Fruit fly (Drosophila melanogaster) whole organism, prepupa: ENCODE measurements around the gene CG33191.

Experiments used
- CG10669 ChIP-seq: fragments of 200-800 bp; sonication (Bioruptor generic); optimal IDR thresholded peaks from 3 replicates; lab custom pipeline; 2018; ENCODE audit warnings: missing biosample characterization, mild to moderate bottlenecking, missing genetic modification characterization, moderate library complexity
- CG11294 ChIP-seq: fragments of 200-800 bp; sonication (Bioruptor generic); IDR thresholded peaks from 2 replicates; pipeline ENCODE4 v1.3.6; 2022; ENCODE audit warnings: missing biosample characterization, missing genetic modification characterization
- CG11902 ChIP-seq: fragments of 200-800 bp; sonication (Bioruptor generic); optimal IDR thresholded peaks from 3 replicates; lab custom pipeline; 2016; ENCODE audit warnings: missing biosample characterization, missing genetic modification characterization
- CG15336 ChIP-seq: fragments of 200-800 bp; sonication (Bioruptor generic); IDR thresholded peaks from 2 replicates; pipeline ENCODE4 v1.3.6; 2022; ENCODE audit warnings: missing biosample characterization, missing genetic modification characterization
- CG1621 ChIP-seq: fragments of 200-800 bp; sonication (Bioruptor generic); optimal IDR thresholded peaks from 3 replicates; lab custom pipeline; 2018; ENCODE audit warnings: missing biosample characterization, mild to moderate bottlenecking, missing genetic modification characterization
- CG3032 ChIP-seq: fragments of 200-800 bp; optimal IDR thresholded peaks from 2 replicates; lab custom pipeline; 2019; ENCODE audit warnings: missing biosample characterization, mild to moderate bottlenecking, missing genetic modification characterization, moderate library complexity
- CG31627 ChIP-seq: fragments of 200-800 bp; sonication (Bioruptor generic); optimal IDR thresholded peaks from 3 replicates; lab custom pipeline; 2016; ENCODE audit warnings: missing biosample characterization, missing genetic modification characterization
- CG32006 ChIP-seq: fragments of 200-800 bp; sonication (Bioruptor generic); optimal IDR thresholded peaks from 3 replicates; lab custom pipeline; 2017; ENCODE audit warnings: missing biosample characterization, mild to moderate bottlenecking, missing genetic modification characterization
- CG34406 ChIP-seq: fragments of 200-800 bp; sonication (Bioruptor generic); optimal IDR thresholded peaks from 3 replicates; lab custom pipeline; 2016; ENCODE audit warnings: missing biosample characterization, missing genetic modification characterization
- CG3919 ChIP-seq: fragments of 200-800 bp; sonication (Bioruptor generic); optimal IDR thresholded peaks from 3 replicates; lab custom pipeline; 2016; ENCODE audit warnings: missing biosample characterization, missing genetic modification characterization
- CG6163 ChIP-seq: fragments of 200-800 bp; sonication (Bioruptor generic); IDR thresholded peaks from 3 replicates; pipeline ENCODE4 v1.3.6; 2022; ENCODE audit warnings: missing biosample characterization, missing genetic modification characterization
- CG6792 ChIP-seq: fragments of 200-800 bp; sonication (Bioruptor generic); optimal IDR thresholded peaks from 3 replicates; lab custom pipeline; 2016; ENCODE audit warnings: missing biosample characterization, missing genetic modification characterization
- CG6808 ChIP-seq: fragments of 200-800 bp; sonication (Bioruptor generic); optimal IDR thresholded peaks from 3 replicates; lab custom pipeline; 2017; ENCODE audit warnings: missing biosample characterization, missing genetic modification characterization, mild to moderate bottlenecking, moderate library complexity, missing genetic modification reagents
- CG6854 ChIP-seq: fragments of 200-800 bp; sonication (Bioruptor generic); optimal IDR thresholded peaks from 2 replicates; lab custom pipeline; 2017; ENCODE audit warnings: missing biosample characterization, mild to moderate bottlenecking, missing genetic modification characterization
- CG7368 ChIP-seq: fragments of 200-800 bp; sonication (Bioruptor generic); optimal IDR thresholded peaks from 3 replicates; lab custom pipeline; 2016; ENCODE audit warnings: missing biosample characterization, missing genetic modification characterization
- CG8119 ChIP-seq: fragments of 200-800 bp; sonication (Bioruptor generic); IDR thresholded peaks from 3 replicates; pipeline ENCODE4 v1.3.6; 2022; ENCODE audit warnings: missing biosample characterization, missing genetic modification characterization
- CG8632 ChIP-seq: fragments of 200-800 bp; sonication (Bioruptor generic); optimal IDR thresholded peaks from 3 replicates; lab custom pipeline; 2016; ENCODE audit warnings: missing biosample characterization, missing genetic modification characterization
- CG9139 ChIP-seq: fragments of 200-800 bp; sonication (Bioruptor generic); optimal IDR thresholded peaks from 3 replicates; lab custom pipeline; 2017; ENCODE audit warnings: missing biosample characterization, mild to moderate bottlenecking, missing genetic modification characterization
- Eip75B ChIP-seq: fragments of 200-800 bp; sonication (Bioruptor generic); optimal IDR thresholded peaks from 3 replicates; lab custom pipeline; 2016; ENCODE audit warnings: missing biosample characterization, missing genetic modification characterization
- Eip93F ChIP-seq: fragments of 200-800 bp; sonication (Bioruptor generic); optimal IDR thresholded peaks from 2 replicates; lab custom pipeline; 2016; ENCODE audit warnings: missing biosample characterization, mild to moderate bottlenecking, missing genetic modification characterization
- Ets21C ChIP-seq: fragments of 200-800 bp; sonication (Bioruptor generic); optimal IDR thresholded peaks from 3 replicates; lab custom pipeline; 2016; ENCODE audit warnings: missing biosample characterization, missing genetic modification characterization
- Ets96B ChIP-seq: fragments of 200-800 bp; optimal IDR thresholded peaks from 2 replicates; lab custom pipeline; 2019; ENCODE audit warnings: missing biosample characterization, mild to moderate bottlenecking, missing genetic modification characterization, moderate library complexity
- Hr38 ChIP-seq: sonication (Bioruptor generic); optimal IDR thresholded peaks from 2 replicates; lab custom pipeline; 2016; ENCODE audit warnings: missing biosample characterization, missing genetic modification characterization
- Hr4 ChIP-seq: fragments of 200-800 bp; sonication (Bioruptor generic); optimal IDR thresholded peaks from 3 replicates; lab custom pipeline; 2016; ENCODE audit warnings: missing biosample characterization, missing genetic modification characterization
- Lpt ChIP-seq: fragments of 200-800 bp; sonication (Bioruptor generic); optimal IDR thresholded peaks from 3 replicates; lab custom pipeline; 2016; ENCODE audit warnings: missing biosample characterization, missing genetic modification characterization
- Met ChIP-seq: fragments of 200-800 bp; sonication (Bioruptor generic); optimal IDR thresholded peaks from 3 replicates; lab custom pipeline; 2016; ENCODE audit warnings: missing biosample characterization, missing genetic modification characterization
- Smox ChIP-seq: fragments of 200-800 bp; sonication (Bioruptor generic); optimal IDR thresholded peaks from 3 replicates; lab custom pipeline; 2016; ENCODE audit warnings: missing biosample characterization, missing genetic modification characterization
- Sox102F ChIP-seq: fragments of 200-800 bp; sonication (Bioruptor generic); optimal IDR thresholded peaks from 2 replicates; lab custom pipeline; 2016; ENCODE audit warnings: missing biosample characterization, mild to moderate bottlenecking, missing genetic modification characterization
- achi ChIP-seq: fragments of 200-800 bp; sonication (Bioruptor generic); optimal IDR thresholded peaks from 3 replicates; lab custom pipeline; 2016; ENCODE audit warnings: missing biosample characterization, missing genetic modification characterization
- acj6 ChIP-seq: fragments of 200-800 bp; sonication (Bioruptor generic); optimal IDR thresholded peaks from 3 replicates; lab custom pipeline; 2016; ENCODE audit warnings: missing biosample characterization, missing genetic modification characterization
- cyc ChIP-seq: fragments of 200-800 bp; sonication (Bioruptor generic); optimal IDR thresholded peaks from 3 replicates; lab custom pipeline; 2016; ENCODE audit warnings: missing biosample characterization, missing genetic modification characterization
- dac ChIP-seq: fragments of 200-800 bp; sonication (Bioruptor generic); optimal IDR thresholded peaks from 2 replicates; lab custom pipeline; 2017; ENCODE audit warnings: missing biosample characterization, mild to moderate bottlenecking, missing genetic modification characterization
- dsx ChIP-seq: fragments of 200-800 bp; optimal IDR thresholded peaks from 3 replicates; lab custom pipeline; 2019; ENCODE audit warnings: missing biosample characterization, mild to moderate bottlenecking, missing genetic modification characterization, moderate library complexity; ENCODE audit not compliant: poor library complexity, severe bottlenecking
- esn ChIP-seq: fragments of 200-800 bp; sonication (Bioruptor generic); optimal IDR thresholded peaks from 2 replicates; lab custom pipeline; 2016; ENCODE audit warnings: missing biosample characterization, mild to moderate bottlenecking, missing genetic modification characterization, moderate library complexity
- fd59A ChIP-seq: fragments of 200-800 bp; sonication (Bioruptor generic); optimal IDR thresholded peaks from 2 replicates; lab custom pipeline; 2017; ENCODE audit warnings: missing biosample characterization, mild to moderate bottlenecking, missing genetic modification characterization, missing genetic modification reagents
- fd85E ChIP-seq: fragments of 200-800 bp; sonication (Bioruptor generic); optimal IDR thresholded peaks from 3 replicates; lab custom pipeline; 2016; ENCODE audit warnings: missing biosample characterization, missing genetic modification characterization
- fkh ChIP-seq: fragments of 200-800 bp; sonication (Bioruptor generic); optimal IDR thresholded peaks from 3 replicates; lab custom pipeline; 2017; ENCODE audit warnings: missing biosample characterization, mild to moderate bottlenecking, missing genetic modification characterization, moderate library complexity
- lz ChIP-seq: fragments of 200-800 bp; sonication (Bioruptor generic); optimal IDR thresholded peaks from 3 replicates; lab custom pipeline; 2016; ENCODE audit warnings: missing biosample characterization, missing genetic modification characterization
- net ChIP-seq: fragments of 200-800 bp; sonication (Bioruptor generic); optimal IDR thresholded peaks from 3 replicates; lab custom pipeline; 2016; ENCODE audit warnings: missing biosample characterization, missing genetic modification characterization
- pdm3 ChIP-seq: fragments of 200-800 bp; sonication (Bioruptor generic); optimal IDR thresholded peaks from 3 replicates; lab custom pipeline; 2016; ENCODE audit warnings: missing biosample characterization, missing genetic modification characterization
- salr ChIP-seq, 2 experiments: fragments of 200-800 bp; sonication (Bioruptor generic); optimal IDR thresholded peaks; 3 replicates each; lab custom pipeline; 2016 to 2018; ENCODE audit warnings: missing biosample characterization in 2 of 2, missing genetic modification characterization in 2 of 2, mild to moderate bottlenecking in 1 of 2
- spab ChIP-seq: fragments of 200-800 bp; sonication (Bioruptor generic); optimal IDR thresholded peaks from 2 replicates; lab custom pipeline; 2017; ENCODE audit warnings: missing biosample characterization, mild to moderate bottlenecking, missing genetic modification characterization, missing genetic modification reagents
- svp ChIP-seq: fragments of 200-800 bp; sonication (Bioruptor generic); peaks from one replicate; lab custom pipeline; 2016; ENCODE audit warnings: missing biosample characterization, missing genetic modification characterization
- vri ChIP-seq: fragments of 200-800 bp; sonication (Bioruptor generic); optimal IDR thresholded peaks from 3 replicates; lab custom pipeline; 2016; ENCODE audit warnings: missing biosample characterization, mild to moderate bottlenecking, missing genetic modification characterization

Gene CG33191

dm6 chr3R:8810397-8811184, 30.9 kb upstream of the CG33191 start (continued):
- TF ChIP-seq CG6792 (peak; percentile 45), CG8119 (0 out of 3 replicates have a peak, but pooled peaks have one; percentile 11), acj6 (GFP tag; lab: Kevin White, UChicago) (no peak), CG8632 (GFP tag; lab: Kevin White, UChicago) (peak; percentile 59), spab (GFP tag; lab: Kevin White, UChicago) (peak; percentile 61), CG10669 (GFP tag; lab: Kevin White, UChicago) (peak; percentile 65), CG6163 (peak; percentile 60; the same call in 1 of the 3 replicates), Ets96B (tag; lab: Kevin White, UChicago) (peak; percentile 88), salr (GFP tag; optimal IDR thresholded peaks at IDR 0.05; lab: Kevin White, UChicago) (peak in 1 of 2 experiments; percentile 34), dsx (GFP tag; lab: Kevin White, UChicago) (no peak), Hr38 (GFP tag; lab: Kevin White, UChicago) (no peak), dac (GFP tag; lab: Kevin White, UChicago) (no peak), CG7368 (GFP tag; lab: Kevin White, UChicago) (peak; percentile 43), lz (no peak), fkh (peak; percentile 98), fd85E (GFP tag; lab: Kevin White, UChicago) (no peak), CG15336 (GFP tag; lab: Robert Waterston, UW) (peak; percentile 22; the same call in 1 of the 2 replicates), CG31627 (no peak), Eip93F (GFP tag; lab: Kevin White, UChicago) (no peak), Sox102F (peak; percentile 62), CG6808 (peak; percentile 56), Lpt (GFP tag; lab: Kevin White, UChicago) (peak; percentile 52), CG34406 (GFP tag; lab: Kevin White, UChicago) (peak; percentile 19), CG32006 (peak; percentile 38)

DNA sequence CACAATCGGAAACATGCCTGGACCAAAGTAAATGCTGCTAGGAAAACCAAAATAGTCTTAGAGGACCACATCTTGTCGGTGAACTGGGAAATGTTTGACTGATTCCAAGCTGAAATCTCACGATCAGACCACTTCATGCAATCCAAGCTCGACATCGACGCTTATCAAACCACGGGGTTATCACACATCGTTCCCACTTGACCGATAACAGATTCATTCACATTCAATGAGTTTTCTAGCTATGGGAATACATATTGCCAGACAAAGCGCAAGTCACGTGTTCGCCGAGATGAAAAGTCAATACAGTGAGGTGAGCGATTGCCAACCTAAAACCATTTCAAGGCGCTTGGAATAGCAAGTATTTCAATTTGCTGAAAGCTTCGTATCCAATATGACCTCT, 30.0 kb upstream of the CG33191 start:
- TF ChIP-seq pdm3 (GFP tag; lab: Kevin White, UChicago) (no peak), CG11294 (GFP tag; lab: Robert Waterston, UW) (no peak), CG10669 (GFP tag; lab: Kevin White, UChicago) (no peak), lz (no peak), Met (GFP tag; lab: Kevin White, UChicago) (no peak), svp (peak; percentile 94), CG9139 (GFP tag; lab: Kevin White, UChicago) (no peak), cyc (GFP tag; lab: Kevin White, UChicago) (no peak), Smox (GFP tag; lab: Kevin White, UChicago) (no peak), Hr38 (GFP tag; lab: Kevin White, UChicago) (no peak), achi (GFP tag; lab: Kevin White, UChicago) (no peak), fd59A (GFP tag; lab: Kevin White, UChicago) (no peak), CG11902 (GFP tag; lab: Kevin White, UChicago) (no peak), dac (GFP tag; lab: Kevin White, UChicago) (no peak), vri (peak; percentile 12), Ets21C (GFP tag; lab: Kevin White, UChicago) (no peak)
- TF ChIP-seq, all 60 proteins: peak for 2

- peak; percentile 66 for TF ChIP-seq CG3032 (tag; lab: Kevin White, UChicago)
- peak; percentile 57 for TF ChIP-seq CG6792
- TF ChIP-seq CG6808 = peak; percentile 60
- no peak for TF ChIP-seq CG9139 (GFP tag; lab: Kevin White, UChicago)
- TF ChIP-seq CG6854 = no peak
- peak; percentile 63 for TF ChIP-seq Smox (GFP tag; lab: Kevin White, UChicago)
- TF ChIP-seq pdm3 (GFP tag; lab: Kevin White, UChicago) = peak; percentile 59
- peak in 1 of 2 experiments; percentile 41 for TF ChIP-seq salr (GFP tag; optimal IDR thresholded peaks at IDR 0.05; lab: Kevin White, UChicago)
- TF ChIP-seq Hr38 (GFP tag; lab: Kevin White, UChicago) = no peak
- TF ChIP-seq Eip75B = peak; percentile 66
- TF ChIP-seq Met (GFP tag; lab: Kevin White, UChicago) = peak; percentile 77
- peak; percentile 60 for TF ChIP-seq achi (GFP tag; lab: Kevin White, UChicago)
- TF ChIP-seq net (GFP tag; lab: Kevin White, UChicago) = peak; percentile 28
- peak; percentile 18 for TF ChIP-seq fkh
- no peak for TF ChIP-seq fd85E (GFP tag; lab: Kevin White, UChicago)
- peak; percentile 36 for TF ChIP-seq CG1621 (tag; lab: Kevin White, UChicago)
- TF ChIP-seq spab (GFP tag; lab: Kevin White, UChicago) = no peak
- peak; percentile 28 for TF ChIP-seq dsx (GFP tag; lab: Kevin White, UChicago)
- peak; percentile 47 for TF ChIP-seq CG3919 (GFP tag; lab: Kevin White, UChicago)
- TF ChIP-seq Hr4 = peak; percentile 14
- peak; percentile 59 for TF ChIP-seq acj6 (GFP tag; lab: Kevin White, UChicago)
- peak; percentile 50 for TF ChIP-seq fd59A (GFP tag; lab: Kevin White, UChicago)
- TF ChIP-seq CG11902 (GFP tag; lab: Kevin White, UChicago) = peak; percentile 38
- TF ChIP-seq esn = peak; percentile 80
Measured at dm6 chr3R:8808518-8808921, 28.8 kb upstream of the CG33191 start.
